Worm (Caenorhabditis elegans) whole organism, midembryonic: Measurements from ENCODE around the gene Y82E9BR.20.

Source experiments
- T22C8.4 ChIP-seq: fragments of 200-800 bp; sonication (Bioruptor generic); IDR thresholded peaks from 2 replicates; pipeline ENCODE4 v1.3.6; 2022; ENCODE audit warnings: missing genetic modification characterization, missing compliant biosample characterization
- flt-1 ChIP-seq: fragments of 200-800 bp; sonication (Bioruptor generic); IDR thresholded peaks from 2 replicates; pipeline ENCODE4 v1.3.6; 2022; ENCODE audit warnings: missing genetic modification characterization, missing compliant biosample characterization
- tab-1 ChIP-seq: fragments of 200-800 bp; sonication (Bioruptor generic); IDR thresholded peaks from 2 replicates; pipeline ENCODE4 v1.3.6; 2022; ENCODE audit warnings: missing genetic modification characterization, missing compliant biosample characterization
- ztf-23 ChIP-seq: fragments of 200-800 bp; sonication (Bioruptor generic); IDR thresholded peaks from 2 replicates; pipeline ENCODE4 v1.3.6; 2022; ENCODE audit warnings: missing genetic modification reagents, missing genetic modification characterization, missing compliant biosample characterization

DNA sequence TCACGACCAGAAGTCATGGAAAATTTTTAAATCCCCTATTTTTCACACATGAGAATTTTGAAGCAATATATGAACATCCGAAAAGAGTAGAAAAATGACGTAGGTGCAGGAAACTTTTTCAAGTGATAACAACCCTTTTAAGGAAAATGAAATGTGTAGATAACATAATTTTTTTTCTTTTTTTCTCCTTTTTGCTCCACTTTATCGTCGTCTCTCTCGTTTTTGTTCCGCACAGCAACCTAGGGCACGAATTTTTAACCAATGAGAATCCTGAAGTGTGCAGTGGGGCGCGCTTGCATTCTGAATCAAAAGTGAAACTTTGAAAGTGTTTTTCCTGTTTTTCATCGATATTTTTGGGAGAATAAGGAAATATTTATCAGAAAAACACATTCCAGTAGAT lies 18.6 kb downstream of the Y82E9BR.20 start:
- TF ChIP-seq ztf-23 (GFP tag; lab: Robert Waterston, UW) (no peak), tab-1 (no peak), flt-1 (GFP tag; lab: Robert Waterston, UW) (no peak), T22C8.4 (GFP tag; lab: Robert Waterston, UW) (no peak)
